Fruit fly (Drosophila melanogaster) whole organism, embryonic: ENCODE results near the gene CG11000.
A peak's percentile ranks its signal among the peaks of the same experiment; 100 is the strongest.

Experiments used
- Adf1 ChIP-seq: fragments of 200-800 bp; sonication (Bioruptor generic); IDR thresholded peaks from 2 replicates; pipeline ENCODE4 v1.3.6; 2022; ENCODE audit warnings: missing biosample characterization, missing genetic modification characterization
- CG10267 ChIP-seq: fragments of 200-800 bp; sonication (Bioruptor generic); optimal IDR thresholded peaks from 2 replicates; lab custom pipeline; 2018; ENCODE audit warnings: missing biosample characterization, mild to moderate bottlenecking, missing genetic modification characterization, moderate library complexity
- CG11247 ChIP-seq: fragments of 200-800 bp; sonication (Bioruptor generic); IDR thresholded peaks from 2 replicates; pipeline ENCODE4 v1.3.6; 2022; ENCODE audit warnings: missing biosample characterization, missing genetic modification characterization
- CG11398 ChIP-seq: fragments of 200-800 bp; sonication (Bioruptor generic); optimal IDR thresholded peaks from 2 replicates; lab custom pipeline; 2016; ENCODE audit warnings: missing biosample characterization, missing genetic modification characterization
- CG1233 ChIP-seq: fragments of 200-800 bp; sonication (Bioruptor generic); optimal IDR thresholded peaks from 4 replicates; lab custom pipeline; 2018; ENCODE audit warnings: missing biosample characterization, mild to moderate bottlenecking, missing genetic modification characterization
- CG13424 ChIP-seq: fragments of 200-800 bp; sonication (Bioruptor generic); optimal IDR thresholded peaks from 2 replicates; lab custom pipeline; 2019; ENCODE audit warnings: missing biosample characterization, mild to moderate bottlenecking, missing genetic modification characterization, moderate library complexity
- CG13775 ChIP-seq: fragments of 200-800 bp; sonication (Bioruptor generic); optimal IDR thresholded peaks from 3 replicates; lab custom pipeline; 2017; ENCODE audit warnings: missing biosample characterization, mild to moderate bottlenecking, missing genetic modification characterization
- CG15269 ChIP-seq: fragments of 200-800 bp; sonication (Bioruptor generic); optimal IDR thresholded peaks from 2 replicates; lab custom pipeline; 2018; ENCODE audit warnings: missing biosample characterization, mild to moderate bottlenecking, missing genetic modification characterization, moderate library complexity
- CG17802 ChIP-seq: fragments of 200-800 bp; sonication (Bioruptor generic); optimal IDR thresholded peaks from 2 replicates; lab custom pipeline; 2018; ENCODE audit warnings: missing biosample characterization, mild to moderate bottlenecking, missing genetic modification characterization, moderate library complexity
- CG18011 ChIP-seq: fragments of 200-800 bp; sonication (Bioruptor generic); optimal IDR thresholded peaks from 2 replicates; lab custom pipeline; 2017; ENCODE audit warnings: missing biosample characterization, missing genetic modification characterization, mild to moderate bottlenecking, moderate library complexity, missing genotype
- CG18599 ChIP-seq: fragments of 200-800 bp; sonication (Bioruptor generic); optimal IDR thresholded peaks from 3 replicates; lab custom pipeline; 2017; ENCODE audit warnings: missing biosample characterization, missing genetic modification characterization, mild to moderate bottlenecking, moderate library complexity, missing genetic modification reagents
- CG18619 ChIP-seq: fragments of 200-800 bp; sonication (Bioruptor generic); optimal IDR thresholded peaks from 3 replicates; lab custom pipeline; 2017; ENCODE audit warnings: missing biosample characterization, mild to moderate bottlenecking, missing genetic modification characterization
- CG2202 ChIP-seq: fragments of 200-800 bp; sonication (Bioruptor generic); optimal IDR thresholded peaks from 2 replicates; lab custom pipeline; 2018; ENCODE audit warnings: missing biosample characterization, mild to moderate bottlenecking, missing genetic modification characterization
- CG30403 ChIP-seq: fragments of 200-800 bp; sonication (Bioruptor generic); optimal IDR thresholded peaks from 3 replicates; lab custom pipeline; 2016; ENCODE audit warnings: missing biosample characterization, missing genetic modification characterization
- CG31441 ChIP-seq: fragments of 200-800 bp; sonication (Bioruptor generic); IDR thresholded peaks from 2 replicates; pipeline ENCODE4 v1.3.6; 2022; ENCODE audit warnings: missing biosample characterization, missing genetic modification characterization
- CG43689 ChIP-seq: fragments of 200-800 bp; sonication (Bioruptor generic); IDR thresholded peaks from 2 replicates; pipeline ENCODE4 v1.3.6; 2022; ENCODE audit warnings: missing biosample characterization, missing genetic modification characterization
- CG4617 ChIP-seq: fragments of 200-800 bp; sonication (Bioruptor generic); optimal IDR thresholded peaks from 3 replicates; lab custom pipeline; 2016; ENCODE audit warnings: missing biosample characterization, missing genetic modification characterization, borderline replicate concordance
- CG7745 ChIP-seq: fragments of 200-800 bp; sonication (Bioruptor generic); optimal IDR thresholded peaks from 2 replicates; lab custom pipeline; 2018; ENCODE audit warnings: missing biosample characterization, mild to moderate bottlenecking, missing genetic modification characterization, moderate library complexity
- CG7786 ChIP-seq: fragments of 200-800 bp; sonication (Bioruptor generic); optimal IDR thresholded peaks from 2 replicates; lab custom pipeline; 2016; ENCODE audit warnings: missing biosample characterization, missing genetic modification characterization
- CG7839 ChIP-seq: fragments of 200-800 bp; sonication (Bioruptor generic); optimal IDR thresholded peaks from 3 replicates; lab custom pipeline; 2018; ENCODE audit warnings: missing biosample characterization, mild to moderate bottlenecking, missing genetic modification characterization, moderate library complexity
- CG9727 ChIP-seq: fragments of 200-800 bp; sonication (Bioruptor generic); optimal IDR thresholded peaks from 3 replicates; lab custom pipeline; 2017; ENCODE audit warnings: missing biosample characterization, mild to moderate bottlenecking, missing genetic modification characterization
- Elba2 ChIP-seq: fragments of 200-800 bp; sonication (Bioruptor generic); optimal IDR thresholded peaks from 3 replicates; lab custom pipeline; 2016; ENCODE audit warnings: missing biosample characterization, missing genetic modification characterization
- Fer1 ChIP-seq: fragments of 200-800 bp; sonication (Bioruptor generic); optimal IDR thresholded peaks from 2 replicates; lab custom pipeline; 2017; ENCODE audit warnings: missing biosample characterization, mild to moderate bottlenecking, missing genetic modification characterization
- HHEX ChIP-seq: fragments of 200-800 bp; sonication (Bioruptor generic); optimal IDR thresholded peaks from 3 replicates; lab custom pipeline; 2017; ENCODE audit warnings: missing biosample characterization, mild to moderate bottlenecking, missing genetic modification characterization, missing genetic modification reagents
- HLH54F ChIP-seq: fragments of 200-800 bp; sonication (Bioruptor generic); optimal IDR thresholded peaks from 3 replicates; lab custom pipeline; 2016; ENCODE audit warnings: missing biosample characterization, missing genetic modification characterization
- Kr ChIP-seq: fragments of 200-800 bp; sonication (Bioruptor generic); optimal IDR thresholded peaks from 2 replicates; lab custom pipeline; 2017; ENCODE audit warnings: missing biosample characterization, mild to moderate bottlenecking, missing genetic modification characterization
- MESR4 ChIP-seq: fragments of 200-800 bp; sonication (Bioruptor generic); optimal IDR thresholded peaks from 2 replicates; lab custom pipeline; 2018; ENCODE audit warnings: missing biosample characterization, mild to moderate bottlenecking, missing genetic modification characterization, moderate library complexity
- Six4 ChIP-seq: fragments of 200-800 bp; sonication (Bioruptor generic); optimal IDR thresholded peaks from 2 replicates; lab custom pipeline; 2016; ENCODE audit warnings: missing biosample characterization, missing genetic modification characterization
- Sox100B ChIP-seq: fragments of 200-800 bp; sonication (Bioruptor generic); optimal IDR thresholded peaks from 3 replicates; lab custom pipeline; 2018; ENCODE audit warnings: missing biosample characterization, mild to moderate bottlenecking, missing genetic modification characterization
- Spps ChIP-seq: fragments of 200-800 bp; sonication (Bioruptor generic); optimal IDR thresholded peaks from 2 replicates; lab custom pipeline; 2018; ENCODE audit warnings: missing biosample characterization, mild to moderate bottlenecking, missing genetic modification characterization
- Sry-δ ChIP-seq: fragments of 200-800 bp; sonication (Bioruptor generic); optimal IDR thresholded peaks from 2 replicates; lab custom pipeline; 2016; ENCODE audit warnings: missing biosample characterization, missing genetic modification characterization
- Ssrp ChIP-seq: fragments of 200-800 bp; sonication (Bioruptor generic); optimal IDR thresholded peaks from 2 replicates; lab custom pipeline; 2018; ENCODE audit warnings: missing biosample characterization, mild to moderate bottlenecking, missing genetic modification characterization, moderate library complexity
- Usf ChIP-seq: fragments of 200-800 bp; sonication (Bioruptor generic); optimal IDR thresholded peaks from 2 replicates; lab custom pipeline; 2017; ENCODE audit warnings: missing genotype, missing biosample characterization, missing genetic modification characterization
- br ChIP-seq: fragments of >200 bp; optimal IDR thresholded peaks from 2 replicates; lab custom pipeline; 2017
- btn ChIP-seq: fragments of 200-800 bp; sonication (Bioruptor generic); optimal IDR thresholded peaks from 2 replicates; lab custom pipeline; 2016; ENCODE audit warnings: missing biosample characterization, missing genetic modification characterization
- cad ChIP-seq: fragments of >200 bp; optimal IDR thresholded peaks from 2 replicates; lab custom pipeline; 2017; ENCODE audit warnings: missing biosample characterization, missing genetic modification characterization
- cas ChIP-seq: fragments of 200-800 bp; sonication (Bioruptor generic); IDR thresholded peaks from 2 replicates; pipeline ENCODE4 v1.3.6; 2022; ENCODE audit warnings: missing biosample characterization, missing genetic modification characterization
- dmrt11E ChIP-seq: fragments of 200-800 bp; sonication (Bioruptor generic); optimal IDR thresholded peaks from 3 replicates; lab custom pipeline; 2018; ENCODE audit warnings: missing biosample characterization, mild to moderate bottlenecking, missing genetic modification characterization, moderate library complexity
- fd64A ChIP-seq: fragments of 200-800 bp; sonication (Bioruptor generic); optimal IDR thresholded peaks from 3 replicates; lab custom pipeline; 2018; ENCODE audit warnings: missing biosample characterization, mild to moderate bottlenecking, missing genetic modification characterization
- fru ChIP-seq: fragments of >200 bp; optimal IDR thresholded peaks from 2 replicates; lab custom pipeline; 2017
- gro ChIP-seq: fragments of 200-800 bp; sonication (Bioruptor generic); optimal IDR thresholded peaks from 2 replicates; lab custom pipeline; 2016; ENCODE audit warnings: missing biosample characterization, missing genetic modification characterization
- jing ChIP-seq: fragments of 200-800 bp; sonication (Bioruptor generic); optimal IDR thresholded peaks from 2 replicates; lab custom pipeline; 2018; ENCODE audit warnings: missing biosample characterization, mild to moderate bottlenecking, missing genetic modification characterization
- luna ChIP-seq: fragments of 200-800 bp; sonication (Bioruptor generic); optimal IDR thresholded peaks from 2 replicates; lab custom pipeline; 2016; ENCODE audit warnings: missing biosample characterization, missing genetic modification characterization
- schlank ChIP-seq: fragments of 200-800 bp; sonication (Bioruptor generic); optimal IDR thresholded peaks from 2 replicates; lab custom pipeline; 2018; ENCODE audit warnings: missing biosample characterization, mild to moderate bottlenecking, missing genetic modification characterization
- sim ChIP-seq: fragments of 200-800 bp; sonication (Bioruptor generic); IDR thresholded peaks from 2 replicates; pipeline ENCODE4 v1.3.6; 2022; ENCODE audit warnings: missing biosample characterization, missing genetic modification characterization
- sima ChIP-seq: fragments of 200-800 bp; sonication (Bioruptor generic); optimal IDR thresholded peaks from 2 replicates; lab custom pipeline; 2016; ENCODE audit warnings: missing biosample characterization, missing genetic modification characterization
- tap ChIP-seq: fragments of 200-800 bp; optimal IDR thresholded peaks from 3 replicates; lab custom pipeline; 2019; ENCODE audit warnings: missing biosample characterization, mild to moderate bottlenecking, missing genetic modification characterization, moderate library complexity
- wdn ChIP-seq: fragments of 200-800 bp; sonication (Bioruptor generic); IDR thresholded peaks from 2 replicates; pipeline ENCODE4 v1.3.6; 2022; ENCODE audit warnings: missing biosample characterization, missing genetic modification characterization
- zfh2 ChIP-seq: fragments of 200-800 bp; sonication (Bioruptor generic); optimal IDR thresholded peaks from 2 replicates; lab custom pipeline; 2016; ENCODE audit warnings: missing biosample characterization, missing genetic modification characterization

The CG11000 gene

dm6 chr3R:5789025-5789953 is 12.8 kb upstream of the CG11000 start, which contains the start of the genes Hat1 and Rpn5 (continued):
- 0 out of 2 replicates have a peak, but pooled peaks have one; percentile 21 for TF ChIP-seq cas (GFP tag; lab: Robert Waterston, UW)
- TF ChIP-seq CG4617 (GFP tag; lab: Kevin White, UChicago), result peak; percentile 76
- TF ChIP-seq Kr (GFP tag; lab: Kevin White, UChicago), result no peak
- peak; percentile 80 for TF ChIP-seq luna
- peak; percentile 70 for TF ChIP-seq CG15269
- peak; percentile 74 for TF ChIP-seq dmrt11E (tag; lab: Kevin White, UChicago)
- peak; percentile 69 for TF ChIP-seq CG18011 (GFP tag; lab: Kevin White, UChicago)
- TF ChIP-seq jing (GFP tag; lab: Kevin White, UChicago), result peak; percentile 65
- TF ChIP-seq Spps, result peak; percentile 24
- TF ChIP-seq Adf1 (GFP tag; lab: Robert Waterston, UW), result no peak; the same call in 1 of the 2 replicates
- TF ChIP-seq CG17802, result peak; percentile 33
- TF ChIP-seq CG30403 (GFP tag; lab: Kevin White, UChicago), result peak; percentile 96
- TF ChIP-seq sim, result no peak
- TF ChIP-seq tap (tag; lab: Kevin White, UChicago), result peak; percentile 35
- TF ChIP-seq CG2202 (tag; lab: Kevin White, UChicago), result peak; percentile 46
- peak; percentile 87 for TF ChIP-seq CG9727
- peak; percentile 66 for TF ChIP-seq HHEX (GFP tag; lab: Kevin White, UChicago)
- peak; percentile 80 for TF ChIP-seq Sox100B (GFP tag; lab: Kevin White, UChicago)
- TF ChIP-seq HLH54F (GFP tag; lab: Kevin White, UChicago), result peak; percentile 94
- TF ChIP-seq fd64A, result no peak
- TF ChIP-seq Six4 (GFP tag; lab: Kevin White, UChicago), result peak; percentile 74
- peak; percentile 81; the same call in 1 of the 2 replicates for TF ChIP-seq CG31441 (GFP tag; lab: Robert Waterston, UW)
- peak; percentile 65 for TF ChIP-seq CG1233 (GFP tag; lab: Kevin White, UChicago)
- TF ChIP-seq, all 482 proteins: peak for 381

DNA sequence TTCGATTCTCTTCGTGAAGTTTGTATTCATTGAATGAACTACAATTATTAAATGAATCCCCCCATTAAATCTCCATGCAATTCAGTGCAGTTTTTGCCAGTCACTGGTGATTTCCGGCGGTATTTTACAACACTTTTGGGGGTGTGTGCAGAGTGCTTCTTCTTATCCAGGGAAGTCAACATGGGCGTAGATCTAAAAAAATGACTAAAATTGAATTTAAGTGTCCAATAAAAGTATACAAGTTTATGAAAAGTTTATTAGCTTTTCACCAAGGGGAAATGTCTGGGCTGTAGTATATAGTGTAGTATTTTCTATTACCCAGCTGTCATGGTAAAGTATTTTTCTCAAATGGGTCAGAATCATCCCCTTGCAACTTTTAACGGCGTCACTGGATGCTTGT is 10.6 kb upstream of the CG11000 start, which contains the start of gene Hpf1:
Hpf1 (plus strand) TSS at position 383 of the 400 bp plus-strand sequence.
- TF ChIP-seq Usf (peak; percentile 95), gro (peak; percentile 99), Sry-δ (GFP tag; lab: Kevin White, UChicago) (peak; percentile 81), btn (GFP tag; lab: Kevin White, UChicago) (peak; percentile 95), CG11398 (peak; percentile 98), CG7745 (tag; lab: Kevin White, UChicago) (peak; percentile 58), Elba2 (GFP tag; lab: Kevin White, UChicago) (peak; percentile 78), Fer1 (GFP tag; lab: Kevin White, UChicago) (peak; percentile 99), MESR4 (GFP tag; lab: Kevin White, UChicago) (peak; percentile 86), CG13424 (tag; lab: Kevin White, UChicago) (peak; percentile 98), Adf1 (GFP tag; lab: Robert Waterston, UW) (peak; percentile 84), CG11247 (peak; percentile 97), sima (GFP tag; lab: Kevin White, UChicago) (peak; percentile 94), br (lab: Kevin White, UChicago) (no peak), cad (GFP tag; lab: Kevin White, UChicago) (no peak), CG7839 (tag; lab: Kevin White, UChicago) (peak; percentile 99), CG7786 (GFP tag; lab: Kevin White, UChicago) (peak; percentile 99), wdn (GFP tag; lab: Robert Waterston, UW) (peak; percentile 97), fru (lab: Kevin White, UChicago) (no peak), zfh2 (peak; percentile 99), CG13775 (peak; percentile 98), schlank (tag; lab: Kevin White, UChicago) (peak; percentile 98), CG43689 (GFP tag; lab: Robert Waterston, UW) (peak; percentile 94), CG18619 (GFP tag; lab: Kevin White, UChicago) (peak; percentile 98), Ssrp (peak; percentile 97), CG10267 (tag; lab: Kevin White, UChicago) (peak; percentile 97), CG18599 (GFP tag; lab: Kevin White, UChicago) (peak; percentile 99)
